Fruit fly (Drosophila melanogaster): ENCODE results near the gene CG31013.

The CG31013 gene

dm6 chr3R:30600154-30601009 is 45.3 kb downstream of the CG31013 start (continued):
- peak; percentile 81 for TF ChIP-seq CG18619 (GFP tag; optimal IDR thresholded peaks at IDR 0.05)
- TF ChIP-seq fu2 (GFP tag; optimal IDR thresholded peaks at IDR 0.05) = peak; percentile 80
- no peak for TF ChIP-seq CG1832 (GFP tag; optimal IDR thresholded peaks at IDR 0.05)
- peak; percentile 95 for TF ChIP-seq NFAT (GFP tag; IDR thresholded peaks at IDR 0.05)
- TF ChIP-seq CG1529 (GFP tag; optimal IDR thresholded peaks at IDR 0.05) = peak; percentile 80
- peak; percentile 81 for TF ChIP-seq CG18011 (GFP tag; optimal IDR thresholded peaks at IDR 0.05)
- peak; percentile 95 for TF ChIP-seq Rfx (GFP tag; IDR thresholded peaks at IDR 0.05)
- TF ChIP-seq CG10431 (GFP tag; optimal IDR thresholded peaks at IDR 0.05) = no peak
- TF ChIP-seq ci (GFP tag; IDR thresholded peaks at IDR 0.05) = peak; percentile 98
- 0 out of 3 replicates have a peak, but pooled peaks have one; percentile 24 for TF ChIP-seq Doc3 (GFP tag; IDR thresholded peaks at IDR 0.05; ENCODE audit: partially characterized antibody)
- TF ChIP-seq crc (GFP tag; optimal IDR thresholded peaks at IDR 0.05) = peak; percentile 85
- TF ChIP-seq CG6175 (GFP tag; IDR thresholded peaks at IDR 0.05) = peak; percentile 86
- peak; percentile 88 for TF ChIP-seq CG10267 (tag; optimal IDR thresholded peaks at IDR 0.05)
- TF ChIP-seq CG17359 (tag; optimal IDR thresholded peaks at IDR 0.05) = peak; percentile 93
- TF ChIP-seq NfI (GFP tag; optimal IDR thresholded peaks at IDR 0.05) = peak; percentile 89
- peak; percentile 76 for TF ChIP-seq dm (GFP tag; optimal IDR thresholded peaks at IDR 0.05)
- TF ChIP-seq Ets97D (GFP tag; optimal IDR thresholded peaks at IDR 0.05) = peak; percentile 42
- peak; percentile 93 for TF ChIP-seq z (GFP tag; IDR thresholded peaks at IDR 0.05)
- peak; percentile 82 for TF ChIP-seq CG4820 (GFP tag; optimal IDR thresholded peaks at IDR 0.05)
- peak; percentile 88 for TF ChIP-seq Mad (GFP tag; optimal IDR thresholded peaks at IDR 0.05)
- peak; percentile 82 for TF ChIP-seq klu (GFP tag; IDR thresholded peaks at IDR 0.05)
- TF ChIP-seq CG2678 (tag; optimal IDR thresholded peaks at IDR 0.05) = peak; percentile 93
- peak; percentile 63 for TF ChIP-seq TFAM (GFP tag; optimal IDR thresholded peaks at IDR 0.05)
- peak; percentile 81 for TF ChIP-seq CG14710 (tag; optimal IDR thresholded peaks at IDR 0.05)
- peak; percentile 95 for TF ChIP-seq B-H1 (GFP tag; IDR thresholded peaks at IDR 0.05)
- TF ChIP-seq lola (GFP tag; optimal IDR thresholded peaks at IDR 0.05) = peak in 1 of 3 experiments; percentile 83
- peak; percentile 91 for TF ChIP-seq CG11247 (GFP tag; IDR thresholded peaks at IDR 0.05)
- peak; percentile 89 for TF ChIP-seq ttk (GFP tag; IDR thresholded peaks at IDR 0.05)
- peak; percentile 73 for TF ChIP-seq ssp (GFP tag; IDR thresholded peaks at IDR 0.05)
- TF ChIP-seq CG34224 (GFP tag; IDR thresholded peaks at IDR 0.05; ENCODE audit: partially characterized antibody) = no peak; the same call in 2 of the 3 replicates
- TF ChIP-seq nerfin-1 (tag; optimal IDR thresholded peaks at IDR 0.05) = peak; percentile 76
- peak; percentile 91 for TF ChIP-seq CG43689 (GFP tag; IDR thresholded peaks at IDR 0.05)
- TF ChIP-seq CG12659 (GFP tag; optimal IDR thresholded peaks at IDR 0.05) = peak; percentile 88
- TF ChIP-seq lilli (GFP tag; optimal IDR thresholded peaks at IDR 0.05) = peak; percentile 93
- TF ChIP-seq slbo (GFP tag; IDR thresholded peaks at IDR 0.05) = peak; percentile 94
- TF ChIP-seq CG9609 (GFP tag; optimal IDR thresholded peaks at IDR 0.05) = peak; percentile 81
- peak; percentile 82 for TF ChIP-seq zfh2 (GFP tag; optimal IDR thresholded peaks at IDR 0.05)
- peak; percentile 21 for TF ChIP-seq grn (GFP tag; optimal IDR thresholded peaks at IDR 0.05)
- peak; percentile 93 for TF ChIP-seq CG14441 (GFP tag; IDR thresholded peaks at IDR 0.05)
- TF ChIP-seq pum (GFP tag; optimal IDR thresholded peaks at IDR 0.05) = peak; percentile 87
- peak; percentile 85 for TF ChIP-seq Atf3 (GFP tag; optimal IDR thresholded peaks at IDR 0.05)
- peak; percentile 81 for TF ChIP-seq emc (GFP tag; optimal IDR thresholded peaks at IDR 0.05)
- TF ChIP-seq CG7372 (GFP tag; IDR thresholded peaks at IDR 0.05) = peak; percentile 86
- peak; percentile 87 for TF ChIP-seq salm (tag; optimal IDR thresholded peaks at IDR 0.05)
- TF ChIP-seq ato (GFP tag; IDR thresholded peaks at IDR 0.05; ENCODE audit: partially characterized antibody) = no peak
- TF ChIP-seq ara (GFP tag; IDR thresholded peaks at IDR 0.05) = peak; percentile 93
- peak in 1 of 2 experiments; percentile 6 for TF ChIP-seq tll (GFP tag; optimal IDR thresholded peaks at IDR 0.05)
- peak; percentile 93 for TF ChIP-seq CG14014 (GFP tag; IDR thresholded peaks at IDR 0.05)

All from whole organism, embryonic.